Worm (Caenorhabditis elegans) whole organism, L1 larva: ENCODE measurements around the gene F36D3.4.
A peak's percentile ranks its signal among the peaks of the same experiment; 100 is the strongest.

ENCODE experiments used
- C04F5.9 ChIP-seq: sonication (generic microtip); optimal IDR thresholded peaks from 2 replicates; lab custom pipeline; 2016; ENCODE audit warnings: missing genetic modification characterization, missing compliant biosample characterization
- C34B4.2 ChIP-seq: sonication (generic microtip); optimal IDR thresholded peaks from 2 replicates; lab custom pipeline; 2017; ENCODE audit warnings: mild to moderate bottlenecking, missing genetic modification characterization, missing compliant biosample characterization
- F16B12.6 ChIP-seq: fragments of 150-350 bp; optimal IDR thresholded peaks from 2 replicates; lab custom pipeline; 2014; ENCODE audit warnings: missing biosample characterization, missing genetic modification characterization
- Y116A8C.19 ChIP-seq: sonication (generic microtip); optimal IDR thresholded peaks from 2 replicates; lab custom pipeline; 2016; ENCODE audit warnings: missing compliant biosample characterization, missing genetic modification characterization, borderline replicate concordance
- aha-1 ChIP-seq: fragments of 150-350 bp; optimal IDR thresholded peaks from 2 replicates; lab custom pipeline; 2014; ENCODE audit warnings: missing biosample characterization, missing genetic modification characterization
- aly-2 ChIP-seq: fragments of 150-350 bp; optimal IDR thresholded peaks from 2 replicates; lab custom pipeline; 2014; ENCODE audit warnings: missing biosample characterization, missing genetic modification characterization
- blmp-1 ChIP-seq: fragments of 150-350 bp; optimal IDR thresholded peaks from 2 replicates; lab custom pipeline; 2014; ENCODE audit warnings: missing biosample characterization, missing genetic modification characterization
- ceh-63 ChIP-seq: fragments of 200-800 bp; sonication (Bioruptor generic); optimal IDR thresholded peaks from 2 replicates; lab custom pipeline; 2018; ENCODE audit warnings: mild to moderate bottlenecking, missing genetic modification characterization, missing compliant biosample characterization
- ceh-8 ChIP-seq: fragments of 200-800 bp; sonication (Bioruptor generic); optimal IDR thresholded peaks from 2 replicates; lab custom pipeline; 2018; ENCODE audit warnings: mild to moderate bottlenecking, missing genetic modification characterization, moderate library complexity, missing compliant biosample characterization
- ceh-82 ChIP-seq, 3 experiments: fragments of 150-350 bp in 1 of 3; sonication (generic microtip) in 2 of 3; optimal IDR thresholded peaks; 2 replicates each; lab custom pipeline; 2014 to 2017; ENCODE audit warnings: missing biosample characterization in 3 of 3, missing genetic modification characterization in 3 of 3
- ceh-88 ChIP-seq: fragments of 200-800 bp; sonication (Bioruptor generic); IDR thresholded peaks from 2 replicates; pipeline ENCODE4 v1.3.6; 2022; ENCODE audit warnings: missing genetic modification characterization, missing compliant biosample characterization
- ceh-90 ChIP-seq: sonication (generic microtip); optimal IDR thresholded peaks from 2 replicates; lab custom pipeline; 2016; ENCODE audit warnings: missing genetic modification characterization, missing compliant biosample characterization
- dpl-1 ChIP-seq, 3 experiments: fragments of 150-350 bp in 2 of 3; sonication (generic microtip) in 1 of 3; optimal IDR thresholded peaks; 2 replicates each; lab custom pipeline; 2014 to 2017; ENCODE audit warnings: missing biosample characterization in 3 of 3, missing genetic modification characterization in 3 of 3, missing genetic modification reagents in 3 of 3
- dsc-1 ChIP-seq: sonication (generic microtip); optimal IDR thresholded peaks from 2 replicates; lab custom pipeline; 2016; ENCODE audit warnings: mild to moderate bottlenecking, missing genetic modification characterization, missing compliant biosample characterization
- egl-13 ChIP-seq: sonication (generic microtip); optimal IDR thresholded peaks from 2 replicates; lab custom pipeline; 2016; ENCODE audit warnings: missing genotype, missing genetic modification reagents, missing genetic modification characterization, missing compliant biosample characterization
- elt-2 ChIP-seq: sonication (generic microtip); optimal IDR thresholded peaks from 2 replicates; lab custom pipeline; 2016; ENCODE audit warnings: missing genetic modification characterization, mild to moderate bottlenecking, inconsistent platforms, missing compliant biosample characterization, missing genetic modification reagents
- elt-3 ChIP-seq, 6 experiments: fragments of 150-350 bp in 1 of 6; sonication (generic microtip); optimal IDR thresholded peaks; 2 replicates each; lab custom pipeline; 2017 to 2018; ENCODE audit warnings: missing biosample characterization in 6 of 6, missing genetic modification characterization in 6 of 6, inconsistent platforms in 1 of 6
- ets-5 ChIP-seq: fragments of 200-800 bp; sonication (Bioruptor generic); IDR thresholded peaks from 2 replicates; pipeline ENCODE4 v1.3.6; 2022; ENCODE audit warnings: missing genetic modification characterization, missing compliant biosample characterization
- fkh-10 ChIP-seq: sonication (generic microtip); optimal IDR thresholded peaks from 2 replicates; lab custom pipeline; 2017; ENCODE audit warnings: missing biosample characterization, missing genetic modification reagents, missing genetic modification characterization
- fkh-4 ChIP-seq: sonication (generic microtip); optimal IDR thresholded peaks from 2 replicates; lab custom pipeline; 2016; ENCODE audit warnings: missing compliant biosample characterization, missing genetic modification characterization, borderline replicate concordance
- fos-1 ChIP-seq: fragments of 150-350 bp; optimal IDR thresholded peaks from 2 replicates; lab custom pipeline; 2014; ENCODE audit warnings: missing biosample characterization, missing genetic modification characterization
- grh-1 ChIP-seq: fragments of 200-800 bp; sonication (Bioruptor generic); IDR thresholded peaks from 2 replicates; pipeline ENCODE4 v1.3.6; 2022; ENCODE audit warnings: missing genetic modification reagents, missing genetic modification characterization, missing compliant biosample characterization
- hlh-17 ChIP-seq: fragments of 200-800 bp; sonication (Bioruptor generic); optimal IDR thresholded peaks from 2 replicates; lab custom pipeline; 2018; ENCODE audit warnings: missing genetic modification characterization, mild to moderate bottlenecking, missing compliant biosample characterization, moderate library complexity, borderline replicate concordance
- hlh-4 ChIP-seq: sonication (generic microtip); optimal IDR thresholded peaks from 2 replicates; lab custom pipeline; 2016; ENCODE audit warnings: mild to moderate bottlenecking, missing genetic modification characterization, missing compliant biosample characterization
- lin-13 ChIP-seq: fragments of 150-350 bp; optimal IDR thresholded peaks from 2 replicates; lab custom pipeline; 2014; ENCODE audit warnings: missing biosample characterization, missing genetic modification reagents, missing genetic modification characterization
- lin-15B ChIP-seq: fragments of 150-350 bp; sonication (generic microtip); optimal IDR thresholded peaks from 3 replicates; lab custom pipeline; 2014; ENCODE audit warnings: missing biosample characterization, missing genetic modification characterization
- lin-35 ChIP-seq, 2 experiments: fragments of 150-350 bp; optimal IDR thresholded peaks; 2 replicates each; lab custom pipeline; 2014; ENCODE audit warnings: missing biosample characterization in 2 of 2, missing genetic modification characterization in 2 of 2, missing genetic modification reagents in 2 of 2
- lin-39 ChIP-seq: fragments of 150-350 bp; optimal IDR thresholded peaks from 2 replicates; lab custom pipeline; 2014; ENCODE audit warnings: missing biosample characterization, missing genetic modification reagents, missing genetic modification characterization
- lir-3 ChIP-seq: sonication (generic microtip); optimal IDR thresholded peaks from 2 replicates; lab custom pipeline; 2016; ENCODE audit warnings: mild to moderate bottlenecking, missing genetic modification characterization, moderate library complexity, missing compliant biosample characterization; ENCODE audit not compliant: poor library complexity
- lsy-2 ChIP-seq, 2 experiments: fragments of 150-350 bp; optimal IDR thresholded peaks; 2 replicates each; lab custom pipeline; 2014; ENCODE audit warnings: missing biosample characterization in 2 of 2, missing genetic modification characterization in 2 of 2
- mab-9 ChIP-seq: fragments of 200-800 bp; sonication (Bioruptor generic); IDR thresholded peaks from 2 replicates; pipeline ENCODE4 v1.3.6; 2022; ENCODE audit warnings: missing genetic modification reagents, missing genetic modification characterization, missing compliant biosample characterization
- mep-1 ChIP-seq: fragments of 150-350 bp; optimal IDR thresholded peaks from 2 replicates; lab custom pipeline; 2014; ENCODE audit warnings: missing biosample characterization, missing genetic modification characterization
- nhr-11 ChIP-seq: fragments of 150-350 bp; optimal IDR thresholded peaks from 2 replicates; lab custom pipeline; 2014; ENCODE audit warnings: missing biosample characterization, missing genetic modification characterization
- nhr-12 ChIP-seq: sonication (generic microtip); optimal IDR thresholded peaks from 2 replicates; lab custom pipeline; 2017; ENCODE audit warnings: missing biosample characterization, missing genetic modification characterization
- nhr-19 ChIP-seq: fragments of 200-800 bp; sonication (Bioruptor generic); conservative IDR thresholded peaks from 2 replicates; pipeline ENCODE4 v1.3.6; 2022; ENCODE audit warnings: missing genetic modification characterization, missing compliant biosample characterization
- nhr-28 ChIP-seq: fragments of 150-350 bp; optimal IDR thresholded peaks from 2 replicates; lab custom pipeline; 2014; ENCODE audit warnings: missing biosample characterization, missing genetic modification characterization
- nhr-47 ChIP-seq: sonication (generic microtip); optimal IDR thresholded peaks from 2 replicates; lab custom pipeline; 2016; ENCODE audit warnings: mild to moderate bottlenecking, missing genetic modification characterization, moderate library complexity, missing compliant biosample characterization
- nhr-77 ChIP-seq: fragments of 150-350 bp; optimal IDR thresholded peaks from 2 replicates; lab custom pipeline; 2014; ENCODE audit warnings: missing biosample characterization, missing genetic modification characterization
- nhr-90 ChIP-seq: sonication (generic microtip); optimal IDR thresholded peaks from 2 replicates; lab custom pipeline; 2016; ENCODE audit warnings: mild to moderate bottlenecking, missing genetic modification characterization, missing compliant biosample characterization; ENCODE audit not compliant: poor library complexity
- pax-3 ChIP-seq: fragments of 200-800 bp; sonication (Bioruptor generic); optimal IDR thresholded peaks from 2 replicates; lab custom pipeline; 2018; ENCODE audit warnings: mild to moderate bottlenecking, missing genetic modification characterization, moderate library complexity, missing compliant biosample characterization
- pqm-1 ChIP-seq: sonication (generic microtip); optimal IDR thresholded peaks from 3 replicates; lab custom pipeline; 2017; ENCODE audit warnings: missing biosample characterization, missing genetic modification characterization
- rnt-1 ChIP-seq: sonication (generic microtip); optimal IDR thresholded peaks from 2 replicates; lab custom pipeline; 2016; ENCODE audit warnings: mild to moderate bottlenecking, missing genetic modification characterization, moderate library complexity, missing compliant biosample characterization
- skn-1 ChIP-seq: fragments of 150-350 bp; optimal IDR thresholded peaks from 2 replicates; lab custom pipeline; 2014; ENCODE audit warnings: missing biosample characterization, missing genetic modification characterization
- snpc-4 ChIP-seq: fragments of 150-350 bp; optimal IDR thresholded peaks from 2 replicates; lab custom pipeline; 2014; ENCODE audit warnings: missing biosample characterization, missing genetic modification characterization
- snu-23 ChIP-seq: sonication (generic microtip); optimal IDR thresholded peaks from 2 replicates; lab custom pipeline; 2016; ENCODE audit warnings: missing genetic modification characterization, missing compliant biosample characterization
- sptf-1 ChIP-seq: fragments of 150-350 bp; optimal IDR thresholded peaks from 2 replicates; lab custom pipeline; 2014; ENCODE audit warnings: missing biosample characterization, missing genetic modification characterization
- tlp-1 ChIP-seq: fragments of 150-350 bp; optimal IDR thresholded peaks from 2 replicates; lab custom pipeline; 2014; ENCODE audit warnings: missing biosample characterization, missing genetic modification characterization
- unc-130 ChIP-seq: fragments of 150-350 bp; optimal IDR thresholded peaks from 2 replicates; lab custom pipeline; 2017; ENCODE audit warnings: missing biosample characterization, missing genetic modification characterization, inconsistent platforms
- unc-30 ChIP-seq: sonication (generic microtip); optimal IDR thresholded peaks from 2 replicates; lab custom pipeline; 2017; ENCODE audit warnings: missing biosample characterization, missing genetic modification characterization
- unc-98 ChIP-seq: fragments of 200-800 bp; sonication (Bioruptor generic); IDR thresholded peaks from 2 replicates; pipeline ENCODE4 v1.3.6; 2022; ENCODE audit warnings: missing genetic modification characterization, missing compliant biosample characterization
- vab-15 ChIP-seq: sonication (generic microtip); optimal IDR thresholded peaks from 2 replicates; lab custom pipeline; 2017; ENCODE audit warnings: missing genotype, mild to moderate bottlenecking, missing genetic modification characterization, missing compliant biosample characterization
- ztf-11 ChIP-seq, 2 experiments: sonication (generic microtip); optimal IDR thresholded peaks; 2 replicates each; lab custom pipeline; 2016 to 2017; ENCODE audit warnings: missing genetic modification characterization in 2 of 2, missing biosample characterization in 1 of 2, missing compliant biosample characterization in 1 of 2
- ztf-4 ChIP-seq: fragments of 150-350 bp; optimal IDR thresholded peaks from 2 replicates; lab custom pipeline; 2014; ENCODE audit warnings: missing biosample characterization, missing genetic modification characterization

The F36D3.4 gene

DNA sequence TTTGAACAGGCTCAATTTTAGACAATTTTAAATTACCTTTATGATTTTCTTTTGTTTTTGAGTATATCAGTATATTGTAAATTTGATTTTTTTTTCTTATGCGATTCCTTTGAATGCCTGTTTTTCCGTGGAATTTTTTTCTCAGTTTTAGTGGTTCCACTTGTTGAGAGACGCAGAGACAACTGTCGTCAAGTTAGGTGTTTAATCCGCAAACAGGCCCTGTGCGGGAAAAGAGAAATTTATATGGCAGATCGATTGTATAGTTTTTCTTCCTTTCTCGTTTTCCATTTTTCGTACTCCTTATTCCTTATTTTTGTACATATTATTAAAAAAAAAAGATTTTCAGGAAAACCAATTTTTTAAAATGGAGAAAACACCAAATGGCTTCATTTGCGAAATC lies 18.5 kb downstream of the F36D3.4 start, which contains the start of gene F36D3.1 (continued):
- TF ChIP-seq nhr-11 (no peak), unc-30 (no peak), hlh-17 (GFP tag; lab: Kevin White, UChicago) (no peak), ceh-8 (no peak), aly-2 (tag; lab: Kevin White, UChicago) (no peak), vab-15 (tag; lab: Kevin White, UChicago) (no peak), snpc-4 (peak; percentile 38), skn-1 (peak; percentile 40), ceh-88 (GFP tag; lab: Robert Waterston, UW) (no peak), tlp-1 (tag; lab: Kevin White, UChicago) (no peak), hlh-4 (tag; lab: Kevin White, UChicago) (no peak), nhr-28 (tag; lab: Kevin White, UChicago) (no peak), C04F5.9 (no peak), nhr-12 (tag; lab: Kevin White, UChicago) (no peak), fos-1 (tag; lab: Kevin White, UChicago) (no peak), fkh-4 (tag; lab: Kevin White, UChicago) (no peak), ceh-90 (no peak), elt-3 (tag; optimal IDR thresholded peaks at IDR 0.05; lab: Kevin White, UChicago) (no peak), aha-1 (no peak), C34B4.2 (tag; lab: Kevin White, UChicago) (no peak), lin-15B (tag; lab: Kevin White, UChicago) (peak; percentile 26), ceh-82 (tag; optimal IDR thresholded peaks at IDR 0.05; lab: Kevin White, UChicago) (peak; percentile 17 to 49 (median 28)), lin-13 (peak; percentile 45), lin-39 (tag; lab: Kevin White, UChicago) (no peak), nhr-47 (peak; percentile 58), snu-23 (GFP tag; lab: Kevin White, UChicago) (peak; percentile 64), unc-98 (no peak), lsy-2 (tag; optimal IDR thresholded peaks at IDR 0.05; lab: Kevin White, UChicago) (peak; percentile 57 to 83), lir-3 (no peak), fkh-10 (GFP tag; lab: Kevin White, UChicago) (no peak), nhr-90 (tag; lab: Kevin White, UChicago) (peak; percentile 15), mep-1 (peak; percentile 68), dpl-1 (GFP tag; optimal IDR thresholded peaks at IDR 0.05; lab: Kevin White, UChicago) (peak; percentile 83 to 90 (median 85)), ztf-11 (tag; optimal IDR thresholded peaks at IDR 0.05; lab: Kevin White, UChicago) (no peak), nhr-19 (peak; percentile 26; the same call in 1 of the 2 replicates), ets-5 (GFP tag; lab: Robert Waterston, UW) (no peak), F16B12.6 (tag; lab: Kevin White, UChicago) (peak; percentile 84), dsc-1 (peak; percentile 15), mab-9 (GFP tag; lab: Robert Waterston, UW) (no peak), rnt-1 (tag; lab: Kevin White, UChicago) (peak; percentile 63), sptf-1 (tag; lab: Kevin White, UChicago) (no peak), Y116A8C.19 (no peak), elt-2 (tag; lab: Kevin White, UChicago) (no peak), unc-130 (tag; lab: Kevin White, UChicago) (peak; percentile 59), nhr-77 (no peak), lin-35 (GFP tag; optimal IDR thresholded peaks at IDR 0.05; lab: Kevin White, UChicago) (peak; percentile 78 to 92), ceh-63 (GFP tag; lab: Kevin White, UChicago) (no peak), grh-1 (GFP tag; lab: Robert Waterston, UW) (no peak), ztf-4 (tag; lab: Kevin White, UChicago) (no peak), pqm-1 (tag; lab: Kevin White, UChicago) (no peak), blmp-1 (peak; percentile 71), egl-13 (tag; lab: Kevin White, UChicago) (no peak), pax-3 (tag; lab: Kevin White, UChicago) (no peak)
